Worm (Caenorhabditis elegans) whole organism, L2 larva: Measurements from ENCODE around the gene tpa-1.

Experiments used
- F13H6.1 ChIP-seq: sonication (generic microtip); optimal IDR thresholded peaks from 2 replicates; lab custom pipeline; 2016; ENCODE audit warnings: missing genetic modification characterization, missing compliant biosample characterization
- aly-2 ChIP-seq: fragments of 150-350 bp; optimal IDR thresholded peaks from 2 replicates; lab custom pipeline; 2014; ENCODE audit warnings: missing biosample characterization, missing genetic modification characterization
- ama-1 ChIP-seq: fragments of 150-350 bp; optimal IDR thresholded peaks from 2 replicates; lab custom pipeline; 2018; ENCODE audit warnings: inconsistent platforms
- dmd-4 ChIP-seq: sonication (generic microtip); optimal IDR thresholded peaks from 2 replicates; lab custom pipeline; 2017; ENCODE audit warnings: missing biosample characterization, missing genetic modification characterization
- egl-27 ChIP-seq: sonication (generic microtip); optimal IDR thresholded peaks from 3 replicates; lab custom pipeline; 2017; ENCODE audit warnings: missing biosample characterization, missing genetic modification reagents, missing genetic modification characterization
- fos-1 ChIP-seq: fragments of 150-350 bp; optimal IDR thresholded peaks from 2 replicates; lab custom pipeline; 2014; ENCODE audit warnings: missing biosample characterization, missing genetic modification characterization
- mab-5 ChIP-seq: fragments of 150-350 bp; optimal IDR thresholded peaks from 2 replicates; lab custom pipeline; 2014; ENCODE audit warnings: missing biosample characterization, missing genetic modification characterization
- nhr-11 ChIP-seq: fragments of 150-350 bp; optimal IDR thresholded peaks from 2 replicates; lab custom pipeline; 2014; ENCODE audit warnings: missing biosample characterization, missing genetic modification characterization
- nhr-12 ChIP-seq: fragments of 150-350 bp; optimal IDR thresholded peaks from 2 replicates; lab custom pipeline; 2014; ENCODE audit warnings: missing biosample characterization, missing genetic modification characterization
- nhr-25 ChIP-seq: fragments of 150-350 bp; sonication (generic microtip); optimal IDR thresholded peaks from 3 replicates; lab custom pipeline; 2014; ENCODE audit warnings: missing biosample characterization, missing genetic modification characterization
- skn-1 ChIP-seq: sonication (generic microtip); optimal IDR thresholded peaks from 2 replicates; lab custom pipeline; 2017; ENCODE audit warnings: missing biosample characterization, missing genetic modification characterization
- snpc-4 ChIP-seq: fragments of 150-350 bp; optimal IDR thresholded peaks from 2 replicates; lab custom pipeline; 2014; ENCODE audit warnings: missing biosample characterization, missing genetic modification characterization

DNA sequence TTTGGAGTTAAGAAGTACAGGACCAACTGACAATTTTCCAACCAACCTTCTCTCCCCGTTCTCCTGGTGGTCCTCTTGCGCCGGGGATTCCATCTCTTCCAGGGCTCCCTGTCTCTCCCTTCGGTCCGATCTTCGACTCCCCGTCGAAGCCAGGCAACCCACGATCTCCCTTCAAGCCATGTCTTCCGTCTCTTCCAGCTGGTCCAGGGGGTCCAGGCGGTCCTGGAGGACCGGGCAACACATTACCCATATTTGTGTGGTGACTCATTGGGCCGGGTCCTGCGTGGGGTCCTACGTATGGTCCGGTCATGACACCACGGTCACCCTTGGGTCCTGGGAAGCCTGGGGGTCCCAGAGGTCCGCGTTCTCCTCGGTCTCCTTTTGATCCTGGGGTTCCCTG lies 49.2 kb downstream of the tpa-1 start:
- TF ChIP-seq nhr-12 (tag; lab: Kevin White, UChicago), result no peak
- no peak for TF ChIP-seq snpc-4 (tag; lab: Kevin White, UChicago)
- TF ChIP-seq nhr-11 (tag; lab: Kevin White, UChicago), result no peak
- no peak for TF ChIP-seq mab-5 (tag; lab: Kevin White, UChicago)
- no peak for TF ChIP-seq F13H6.1
- TF ChIP-seq nhr-25 (tag; lab: Kevin White, UChicago), result no peak
- TF ChIP-seq egl-27, result no peak
- no peak for TF ChIP-seq skn-1 (tag; lab: Kevin White, UChicago)
- no peak for TF ChIP-seq dmd-4 (tag; lab: Kevin White, UChicago)
- no peak for TF ChIP-seq aly-2 (tag; lab: Kevin White, UChicago)
- TF ChIP-seq fos-1 (tag; lab: Kevin White, UChicago), result no peak
- TF ChIP-seq ama-1, result no peak
